Fruit fly (Drosophila melanogaster) ovary, adult (tissue): ENCODE results near the gene CG14551.

Source experiments
- CG17801 ChIP-seq: fragments of 200-800 bp; optimal IDR thresholded peaks from 2 replicates; lab custom pipeline; 2019; ENCODE audit warnings: missing biosample characterization, mild to moderate bottlenecking, missing genetic modification characterization, moderate library complexity; ENCODE audit not compliant: partially characterized antibody

The CG14551 gene

dm6 chr3R:26017294-26017770, 45.5 kb downstream of the CG14551 start:
- TF ChIP-seq CG17801 (GFP tag; lab: Kevin White, UChicago), result no peak

- TF ChIP-seq CG17801 (GFP tag; lab: Kevin White, UChicago), result no peak
Measured at dm6 chr3R:26014262-26014833, 48.5 kb downstream of the CG14551 start, which contains the start of gene Kaz-m1. TSS of gene Kaz-m1 (plus strand) at chr3R:26014721.

dm6 chr3R:26013664-26013948, 49.2 kb downstream of the CG14551 start:
- no peak for TF ChIP-seq CG17801 (GFP tag; lab: Kevin White, UChicago)

dm6 chr3R:26012801-26013663, 49.8 kb downstream of the CG14551 start:
- TF ChIP-seq CG17801 (GFP tag; lab: Kevin White, UChicago), result no peak

dm6 chr3R:26012288-26012687, 50.5 kb downstream of the CG14551 start:
- TF ChIP-seq CG17801 (GFP tag; lab: Kevin White, UChicago), result no peak

dm6 chr3R:26011542-26011941, 51.3 kb downstream of the CG14551 start:
- TF ChIP-seq CG17801 (GFP tag; lab: Kevin White, UChicago), result no peak
